Fruit fly (Drosophila melanogaster): ENCODE measurements around the gene Akh.
A peak's percentile ranks its signal among the peaks of the same experiment; 100 is the strongest.

Gene Akh

DNA sequence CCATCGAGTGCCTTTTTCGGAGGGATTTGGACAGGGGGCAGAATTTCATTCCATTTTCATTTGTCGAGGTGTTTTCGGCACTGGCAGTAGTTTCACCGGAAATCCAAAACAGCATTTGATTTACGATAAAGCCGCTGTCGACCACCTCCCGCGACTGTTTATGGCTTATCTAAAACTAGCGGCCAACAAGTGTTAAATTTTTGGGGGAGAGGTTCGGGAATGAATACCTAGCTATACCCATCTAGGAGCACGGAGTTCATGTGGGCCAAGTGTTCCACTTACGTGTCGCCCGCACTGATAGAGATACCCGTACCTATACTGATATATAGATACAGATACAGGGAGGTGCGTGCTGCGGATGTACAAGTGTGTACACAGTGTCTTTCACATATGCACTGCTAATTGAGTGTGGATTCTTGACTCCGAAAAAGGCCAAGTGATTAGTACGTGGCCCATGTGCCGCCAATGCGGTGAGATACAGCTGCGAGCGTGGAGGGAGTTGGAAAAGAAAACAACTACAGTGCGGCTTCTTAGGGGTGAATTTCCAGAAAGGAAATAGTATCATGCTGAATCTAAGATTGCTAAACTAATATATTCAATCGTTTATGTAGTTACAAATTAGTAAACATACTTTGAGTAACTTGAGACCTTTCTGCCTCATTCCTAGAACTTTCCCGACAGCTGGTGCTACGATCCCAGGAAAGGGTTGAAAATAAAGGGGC lies 21.5 kb upstream of the Akh start:
- TF ChIP-seq lbe (GFP tag; optimal IDR thresholded peaks at IDR 0.05) (no peak), E2f1 (GFP tag; IDR thresholded peaks at IDR 0.05) (no peak), Mad (GFP tag; optimal IDR thresholded peaks at IDR 0.05) (no peak), bigmax (GFP tag; optimal IDR thresholded peaks at IDR 0.05) (no peak), CG17802 (tag; optimal IDR thresholded peaks at IDR 0.05) (no peak), CG7987 (GFP tag; optimal IDR thresholded peaks at IDR 0.05) (no peak), abd-A (tag; optimal IDR thresholded peaks at IDR 0.05) (no peak), CG7786 (GFP tag; optimal IDR thresholded peaks at IDR 0.05) (no peak), CG12744 (GFP tag; optimal IDR thresholded peaks at IDR 0.05) (no peak), org-1 (GFP tag; optimal IDR thresholded peaks at IDR 0.05) (no peak), ranshi (GFP tag; IDR thresholded peaks at IDR 0.05) (no peak), CG18764 (GFP tag; optimal IDR thresholded peaks at IDR 0.05) (no peak), Sry-β (GFP tag; optimal IDR thresholded peaks at IDR 0.05) (peak; percentile 3), Dll (GFP tag; IDR thresholded peaks at IDR 0.05; ENCODE audit: partially characterized antibody) (no peak), CG10147 (GFP tag; optimal IDR thresholded peaks at IDR 0.05) (no peak), klu (GFP tag; IDR thresholded peaks at IDR 0.05) (no peak), Ada2b (GFP tag; IDR thresholded peaks at IDR 0.05) (no peak), nmo (GFP tag; optimal IDR thresholded peaks at IDR 0.05) (no peak), az2 (GFP tag; optimal IDR thresholded peaks at IDR 0.05) (no peak), Stat92E (GFP tag; optimal IDR thresholded peaks at IDR 0.05) (no peak), CG3407 (GFP tag; optimal IDR thresholded peaks at IDR 0.05) (no peak), insv (GFP tag; optimal IDR thresholded peaks at IDR 0.05) (no peak), CG43689 (GFP tag; IDR thresholded peaks at IDR 0.05) (no peak), CG31441 (GFP tag; IDR thresholded peaks at IDR 0.05) (no peak), toy (GFP tag; IDR thresholded peaks at IDR 0.05) (no peak), CG14860 (GFP tag; IDR thresholded peaks at IDR 0.05; ENCODE audit: partially characterized antibody) (no peak), Max (GFP tag; optimal IDR thresholded peaks at IDR 0.05) (no peak), Nf-YB (GFP tag; optimal IDR thresholded peaks at IDR 0.05) (no peak), btn (GFP tag; optimal IDR thresholded peaks at IDR 0.05) (no peak), exex (tag; optimal IDR thresholded peaks at IDR 0.05) (peak; percentile 49), CG1529 (GFP tag; optimal IDR thresholded peaks at IDR 0.05) (no peak), ab (GFP tag; optimal IDR thresholded peaks at IDR 0.05) (no peak), fd96Cb (tag; optimal IDR thresholded peaks at IDR 0.05) (no peak), CG9437 (GFP tag; optimal IDR thresholded peaks at IDR 0.05) (no peak), Hey (tag; optimal IDR thresholded peaks at IDR 0.05) (peak; percentile 77), Myb (GFP tag; optimal IDR thresholded peaks at IDR 0.05) (no peak), cad (GFP tag; optimal IDR thresholded peaks at IDR 0.05) (no peak), sug (tag; optimal IDR thresholded peaks at IDR 0.05) (peak; percentile 72), pum (GFP tag; optimal IDR thresholded peaks at IDR 0.05) (no peak), Kr (GFP tag; optimal IDR thresholded peaks at IDR 0.05) (no peak), pita (GFP tag; optimal IDR thresholded peaks at IDR 0.05) (no peak), ci (GFP tag; IDR thresholded peaks at IDR 0.05) (no peak), CG33557 (GFP tag; optimal IDR thresholded peaks at IDR 0.05) (no peak), CG12071 (GFP tag; optimal IDR thresholded peaks at IDR 0.05) (peak; percentile 14), sima (GFP tag; optimal IDR thresholded peaks at IDR 0.05) (no peak), CG7372 (GFP tag; IDR thresholded peaks at IDR 0.05) (no peak), Ets97D (GFP tag; optimal IDR thresholded peaks at IDR 0.05) (peak; percentile 4), Side (GFP tag; optimal IDR thresholded peaks at IDR 0.05) (no peak), crol (GFP tag; IDR thresholded peaks at IDR 0.05) (0 out of 2 replicates have a peak, but pooled peaks have one; percentile 12), D19A (tag; optimal IDR thresholded peaks at IDR 0.05) (no peak), CG2712 (tag; optimal IDR thresholded peaks at IDR 0.05) (no peak)

All from whole organism, embryonic.